Worm (Caenorhabditis elegans) whole organism, late embryonic: ENCODE results near the gene sfxn-1.3.
"Not testable (repeated sequence)": the region's sequence is repeated elsewhere in the genome, so short reads cannot be mapped to it uniquely, and the experiment has no call there.

ENCODE experiments used
- F13H6.1 ChIP-seq: sonication (generic microtip); optimal IDR thresholded peaks from 2 replicates; lab custom pipeline; 2016; ENCODE audit warnings: missing genetic modification characterization, missing compliant biosample characterization
- ama-1 ChIP-seq: fragments of 150-350 bp; optimal IDR thresholded peaks from 2 replicates; lab custom pipeline; 2014
- ceh-6 ChIP-seq: fragments of 200-800 bp; sonication (Bioruptor generic); optimal IDR thresholded peaks from 2 replicates; lab custom pipeline; 2018; ENCODE audit warnings: mild to moderate bottlenecking, missing genetic modification characterization, missing compliant biosample characterization
- elt-2 ChIP-seq: sonication (generic microtip); optimal IDR thresholded peaks from 2 replicates; lab custom pipeline; 2016; ENCODE audit warnings: missing genetic modification reagents, missing genetic modification characterization, missing compliant biosample characterization
- madf-2 ChIP-seq: sonication (generic microtip); optimal IDR thresholded peaks from 2 replicates; lab custom pipeline; 2017; ENCODE audit warnings: missing genetic modification characterization, missing compliant biosample characterization
- odd-2 ChIP-seq: sonication (generic microtip); optimal IDR thresholded peaks from 2 replicates; lab custom pipeline; 2017; ENCODE audit warnings: antibody characterized with exemption, mild to moderate bottlenecking, missing genetic modification characterization, missing compliant biosample characterization
- pag-3 ChIP-seq: sonication (generic microtip); optimal IDR thresholded peaks from 2 replicates; lab custom pipeline; 2016; ENCODE audit warnings: missing compliant biosample characterization, missing genetic modification characterization, borderline replicate concordance
- unc-86 ChIP-seq: sonication (generic microtip); optimal IDR thresholded peaks from 2 replicates; lab custom pipeline; 2016; ENCODE audit warnings: missing genetic modification characterization, missing compliant biosample characterization
- ztf-16 ChIP-seq: sonication (generic microtip); optimal IDR thresholded peaks from 2 replicates; lab custom pipeline; 2017; ENCODE audit warnings: missing genetic modification characterization, missing compliant biosample characterization

- TF ChIP-seq madf-2; ceh-6; F13H6.1 (tag; lab: Kevin White, UChicago); unc-86 (tag; lab: Kevin White, UChicago); ztf-16 (tag; lab: Kevin White, UChicago); ama-1; pag-3 (tag; lab: Kevin White, UChicago); elt-2 (tag; lab: Kevin White, UChicago); odd-2 (tag; lab: Kevin White, UChicago): not testable (repeated sequence)
Observed at ce11 chrV:15744366-15744765, 17.7 kb downstream of the sfxn-1.3 start, which contains the start of gene str-19.
